Fruit fly (Drosophila melanogaster): ENCODE data around the gene wol.

DNA sequence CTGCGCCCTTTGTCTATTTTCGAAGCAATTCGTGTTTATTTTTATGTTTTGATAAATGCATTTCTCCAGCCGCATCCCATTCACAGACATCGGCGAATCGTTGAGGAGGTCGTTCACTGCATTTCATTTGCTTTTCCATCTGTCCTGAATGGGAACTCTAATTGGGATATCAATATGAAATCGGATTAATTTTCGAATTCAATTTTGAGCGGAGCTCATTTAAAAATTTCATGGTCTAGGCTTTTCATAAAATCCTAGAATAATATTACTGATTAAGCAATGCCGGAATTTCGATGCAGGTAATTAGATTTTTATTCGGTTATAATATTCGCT, 12.7 kb downstream of the wol start:
- TF ChIP-seq D1 (tag; optimal IDR thresholded peaks at IDR 0.05) (no peak), fd96Ca (GFP tag; IDR thresholded peaks at IDR 0.05) (no peak), rn (GFP tag; IDR thresholded peaks at IDR 0.05) (no peak), CG17806 (tag; optimal IDR thresholded peaks at IDR 0.05) (no peak), CG10348 (GFP tag; IDR thresholded peaks at IDR 0.05) (no peak), CG12605 (GFP tag; IDR thresholded peaks at IDR 0.05) (no peak), EcR (GFP tag; optimal IDR thresholded peaks at IDR 0.05) (no peak), CG14655 (GFP tag; optimal IDR thresholded peaks at IDR 0.05) (no peak), CG15710 (tag; optimal IDR thresholded peaks at IDR 0.05) (no peak), CG8159 (tag; optimal IDR thresholded peaks at IDR 0.05) (no peak)
